Fruit fly (Drosophila melanogaster) whole organism, prepupa: ENCODE data around the gene CG9396.

Experiments
- Blimp-1 ChIP-seq: fragments of 200-800 bp; sonication (Bioruptor generic); optimal IDR thresholded peaks from 3 replicates; lab custom pipeline; 2017; ENCODE audit warnings: missing biosample characterization, missing genetic modification characterization, mild to moderate bottlenecking, moderate library complexity, missing genetic modification reagents
- CG10631 ChIP-seq: fragments of 200-800 bp; sonication (Bioruptor generic); optimal IDR thresholded peaks from 2 replicates; lab custom pipeline; 2016; ENCODE audit warnings: missing biosample characterization, missing genetic modification characterization
- CG8319 ChIP-seq: fragments of 200-800 bp; sonication (Bioruptor generic); optimal IDR thresholded peaks from 3 replicates; lab custom pipeline; 2016; ENCODE audit warnings: missing biosample characterization, missing genetic modification characterization
- fd59A ChIP-seq: fragments of 200-800 bp; sonication (Bioruptor generic); optimal IDR thresholded peaks from 2 replicates; lab custom pipeline; 2017; ENCODE audit warnings: missing biosample characterization, mild to moderate bottlenecking, missing genetic modification characterization, missing genetic modification reagents
- pdm3 ChIP-seq: fragments of 200-800 bp; sonication (Bioruptor generic); optimal IDR thresholded peaks from 3 replicates; lab custom pipeline; 2016; ENCODE audit warnings: missing biosample characterization, missing genetic modification characterization
- salr ChIP-seq, 2 experiments: fragments of 200-800 bp; sonication (Bioruptor generic); optimal IDR thresholded peaks; 3 replicates each; lab custom pipeline; 2016 to 2018; ENCODE audit warnings: missing biosample characterization in 2 of 2, missing genetic modification characterization in 2 of 2, mild to moderate bottlenecking in 1 of 2

DNA sequence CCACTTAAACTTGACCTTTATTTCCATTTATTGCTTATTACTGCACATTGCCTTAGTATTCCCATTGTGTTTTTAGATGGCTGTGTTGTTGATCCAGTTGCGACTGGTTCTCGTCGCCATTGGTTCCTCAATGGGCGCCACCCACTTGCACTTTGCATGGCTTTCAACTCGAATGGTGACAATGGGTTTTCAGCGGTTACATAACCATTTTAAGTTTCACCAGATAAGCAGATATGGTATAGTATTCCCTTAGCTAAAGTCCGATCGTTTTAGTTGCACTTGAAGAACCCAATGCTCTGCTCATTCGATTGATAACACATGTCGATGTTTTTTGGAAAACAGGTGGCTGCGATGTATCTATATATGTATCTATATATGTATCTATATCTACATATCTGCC, 30.5 kb upstream of the CG9396 start:
- TF ChIP-seq pdm3 (GFP tag; lab: Kevin White, UChicago) (no peak), salr (GFP tag; optimal IDR thresholded peaks at IDR 0.05; lab: Kevin White, UChicago) (no peak), CG8319 (GFP tag; lab: Kevin White, UChicago) (no peak), CG10631 (GFP tag; lab: Kevin White, UChicago) (no peak), Blimp-1 (GFP tag; lab: Kevin White, UChicago) (no peak), fd59A (GFP tag; lab: Kevin White, UChicago) (no peak)
